Fruit fly (Drosophila melanogaster) whole organism, embryonic: ENCODE data around the gene RpS28b.
A peak's percentile ranks its signal among the peaks of the same experiment; 100 is the strongest.

Experiments used
- C15 ChIP-seq: fragments of 200-800 bp; sonication (Bioruptor generic); IDR thresholded peaks from 3 replicates; pipeline ENCODE4 v1.3.6; 2022; ENCODE audit warnings: missing biosample characterization, missing genetic modification characterization
- CG10274 ChIP-seq: fragments of 200-800 bp; sonication (Bioruptor generic); optimal IDR thresholded peaks from 3 replicates; lab custom pipeline; 2017; ENCODE audit warnings: missing biosample characterization, mild to moderate bottlenecking, missing genetic modification characterization
- CG10321 ChIP-seq: fragments of 200-800 bp; sonication (Bioruptor generic); IDR thresholded peaks from 2 replicates; pipeline ENCODE4 v1.3.6; 2022; ENCODE audit warnings: missing biosample characterization, missing genetic modification characterization
- CG10431 ChIP-seq: fragments of 200-800 bp; sonication (Bioruptor generic); optimal IDR thresholded peaks from 3 replicates; lab custom pipeline; 2018; ENCODE audit warnings: missing biosample characterization, mild to moderate bottlenecking, missing genetic modification characterization
- CG12744 ChIP-seq: fragments of 200-800 bp; sonication (Bioruptor generic); optimal IDR thresholded peaks from 2 replicates; lab custom pipeline; 2016; ENCODE audit warnings: missing biosample characterization, missing genetic modification characterization
- CG13894 ChIP-seq: fragments of 200-800 bp; sonication (Bioruptor generic); optimal IDR thresholded peaks from 3 replicates; lab custom pipeline; 2018; ENCODE audit warnings: missing biosample characterization, mild to moderate bottlenecking, missing genetic modification characterization, moderate library complexity
- CG14050 ChIP-seq: fragments of 200-800 bp; sonication (Bioruptor generic); IDR thresholded peaks from 3 replicates; pipeline ENCODE4 v1.3.6; 2022; ENCODE audit warnings: missing biosample characterization, missing genetic modification characterization
- CG1529 ChIP-seq: fragments of 200-800 bp; sonication (Bioruptor generic); optimal IDR thresholded peaks from 3 replicates; lab custom pipeline; 2018; ENCODE audit warnings: missing biosample characterization, missing genetic modification characterization
- CG2889 ChIP-seq: fragments of 200-800 bp; sonication (Bioruptor generic); IDR thresholded peaks from 3 replicates; pipeline ENCODE4 v1.3.6; 2022; ENCODE audit warnings: missing biosample characterization, missing genetic modification characterization
- CG3065 ChIP-seq: fragments of 200-800 bp; sonication (Bioruptor generic); optimal IDR thresholded peaks from 2 replicates; lab custom pipeline; 2016; ENCODE audit warnings: missing biosample characterization, missing genetic modification characterization
- CG43689 ChIP-seq: fragments of 200-800 bp; sonication (Bioruptor generic); IDR thresholded peaks from 2 replicates; pipeline ENCODE4 v1.3.6; 2022; ENCODE audit warnings: missing biosample characterization, missing genetic modification characterization
- CG4820 ChIP-seq: fragments of 200-800 bp; sonication (Bioruptor generic); optimal IDR thresholded peaks from 3 replicates; lab custom pipeline; 2016; ENCODE audit warnings: missing biosample characterization, missing genetic modification characterization
- CG6654 ChIP-seq: fragments of 200-800 bp; sonication (Bioruptor generic); optimal IDR thresholded peaks from 2 replicates; lab custom pipeline; 2017; ENCODE audit warnings: missing biosample characterization, mild to moderate bottlenecking, missing genetic modification characterization
- CG6813 ChIP-seq: fragments of 200-800 bp; sonication (Bioruptor generic); optimal IDR thresholded peaks from 2 replicates; lab custom pipeline; 2017; ENCODE audit warnings: missing biosample characterization, missing genetic modification characterization, mild to moderate bottlenecking, moderate library complexity, missing genetic modification reagents
- CG7839 ChIP-seq: fragments of 200-800 bp; sonication (Bioruptor generic); optimal IDR thresholded peaks from 3 replicates; lab custom pipeline; 2018; ENCODE audit warnings: missing biosample characterization, mild to moderate bottlenecking, missing genetic modification characterization, moderate library complexity
- CG7928 ChIP-seq: fragments of 200-800 bp; sonication (Bioruptor generic); optimal IDR thresholded peaks from 2 replicates; lab custom pipeline; 2017; ENCODE audit warnings: missing biosample characterization, mild to moderate bottlenecking, missing genetic modification characterization
- CG8290 ChIP-seq, 3 experiments: fragments of 200-800 bp; sonication (Bioruptor generic); optimal IDR thresholded peaks; 2 replicates each; lab custom pipeline; 2016 to 2019; ENCODE audit warnings: missing biosample characterization in 3 of 3, missing genetic modification characterization in 3 of 3, mild to moderate bottlenecking in 2 of 3, moderate library complexity in 1 of 3
- CkIIα-i1 ChIP-seq: fragments of 200-800 bp; sonication (Bioruptor generic); IDR thresholded peaks from 2 replicates; pipeline ENCODE4 v1.3.6; 2022; ENCODE audit warnings: missing biosample characterization, missing genetic modification characterization
- Fer2 ChIP-seq: fragments of 200-800 bp; sonication (Bioruptor generic); optimal IDR thresholded peaks from 2 replicates; lab custom pipeline; 2018; ENCODE audit warnings: missing biosample characterization, mild to moderate bottlenecking, missing genetic modification characterization, moderate library complexity
- Gsc ChIP-seq: fragments of 200-800 bp; sonication (Bioruptor generic); IDR thresholded peaks from 2 replicates; pipeline ENCODE4 v1.3.6; 2022; ENCODE audit warnings: missing biosample characterization, missing genetic modification characterization
- HmgD ChIP-seq: fragments of 200-800 bp; sonication (Bioruptor generic); optimal IDR thresholded peaks from 3 replicates; lab custom pipeline; 2016; ENCODE audit warnings: missing biosample characterization, missing genetic modification characterization
- Hr78 ChIP-seq, 2 experiments: fragments of 200-800 bp in 1 of 2; fragments of >200 bp in 1 of 2; sonication (Bioruptor generic) in 1 of 2; optimal IDR thresholded peaks; 2 replicates each; lab custom pipeline; 2017 to 2019; ENCODE audit warnings: missing biosample characterization in 2 of 2, missing genetic modification characterization in 2 of 2, mild to moderate bottlenecking in 1 of 2, moderate library complexity in 1 of 2
- MBD-R2 ChIP-seq: fragments of 200-800 bp; sonication (Bioruptor generic); IDR thresholded peaks from 2 replicates; pipeline ENCODE4 v1.3.6; 2022; ENCODE audit warnings: missing biosample characterization, missing genetic modification characterization
- Mad ChIP-seq: fragments of 200-800 bp; sonication (Bioruptor generic); optimal IDR thresholded peaks from 2 replicates; lab custom pipeline; 2016; ENCODE audit warnings: missing biosample characterization, missing genetic modification characterization
- Mrtf ChIP-seq: fragments of 200-800 bp; sonication (Bioruptor generic); IDR thresholded peaks from 3 replicates; pipeline ENCODE4 v1.3.6; 2022; ENCODE audit warnings: missing biosample characterization, missing genetic modification characterization
- NK7.1 ChIP-seq: fragments of 200-800 bp; sonication (Bioruptor generic); optimal IDR thresholded peaks from 3 replicates; lab custom pipeline; 2016; ENCODE audit warnings: missing biosample characterization, missing genetic modification characterization
- Nf-YB ChIP-seq: fragments of 200-800 bp; sonication (Bioruptor generic); optimal IDR thresholded peaks from 3 replicates; lab custom pipeline; 2019; ENCODE audit warnings: missing biosample characterization, mild to moderate bottlenecking, missing genetic modification characterization, moderate library complexity
- Pdp1 ChIP-seq, 2 experiments: fragments of 200-800 bp; sonication (Bioruptor generic); optimal IDR thresholded peaks; 3 replicates each; lab custom pipeline; 2016; ENCODE audit warnings: missing biosample characterization in 2 of 2, missing genetic modification characterization in 2 of 2, mild to moderate bottlenecking in 1 of 2, moderate library complexity in 1 of 2
- Ptx1 ChIP-seq: fragments of 200-800 bp; sonication (Bioruptor generic); IDR thresholded peaks from 2 replicates; pipeline ENCODE4 v1.3.6; 2022; ENCODE audit warnings: missing biosample characterization, missing genetic modification characterization
- Ravus ChIP-seq: fragments of 200-800 bp; sonication (Bioruptor generic); IDR thresholded peaks from 2 replicates; pipeline ENCODE4 v1.3.6; 2022; ENCODE audit warnings: missing biosample characterization, missing genetic modification characterization
- bsh ChIP-seq, 2 experiments: fragments of 200-800 bp; sonication (Bioruptor generic); optimal IDR thresholded peaks; 2 replicates each; lab custom pipeline; 2017 to 2018; ENCODE audit warnings: mild to moderate bottlenecking in 2 of 2, missing biosample characterization in 2 of 2, missing genetic modification characterization in 2 of 2, moderate library complexity in 1 of 2
- chn ChIP-seq: fragments of 200-800 bp; sonication (Bioruptor generic); optimal IDR thresholded peaks from 2 replicates; lab custom pipeline; 2016; ENCODE audit warnings: missing biosample characterization, missing genetic modification characterization
- crol ChIP-seq: fragments of 200-800 bp; sonication (Bioruptor generic); IDR thresholded peaks from 2 replicates; pipeline ENCODE4 v1.3.6; 2022; ENCODE audit warnings: missing biosample characterization, missing genetic modification characterization
- dan ChIP-seq: fragments of 200-800 bp; sonication (Bioruptor generic); IDR thresholded peaks from 2 replicates; pipeline ENCODE4 v1.3.6; 2022; ENCODE audit warnings: missing biosample characterization, missing genetic modification characterization
- disco-r ChIP-seq: fragments of 200-800 bp; sonication (Bioruptor generic); optimal IDR thresholded peaks from 2 replicates; lab custom pipeline; 2016; ENCODE audit warnings: missing biosample characterization, missing genetic modification characterization
- dmrt99B ChIP-seq: fragments of 200-800 bp; sonication (Bioruptor generic); optimal IDR thresholded peaks from 2 replicates; lab custom pipeline; 2018; ENCODE audit warnings: missing biosample characterization, mild to moderate bottlenecking, missing genetic modification characterization, moderate library complexity
- gfzf ChIP-seq: fragments of 200-800 bp; sonication (Bioruptor generic); optimal IDR thresholded peaks from 2 replicates; lab custom pipeline; 2016; ENCODE audit warnings: missing biosample characterization, mild to moderate bottlenecking, missing genetic modification characterization, moderate library complexity
- hb ChIP-seq: fragments of 200-800 bp; sonication (Bioruptor generic); IDR thresholded peaks from 3 replicates; pipeline ENCODE4 v1.3.6; 2022; ENCODE audit warnings: missing biosample characterization, missing genetic modification characterization; ENCODE audit not compliant: partially characterized antibody
- hkb ChIP-seq, 2 experiments: fragments of 200-800 bp in 1 of 2; fragments of >200 bp in 1 of 2; sonication (Bioruptor generic) in 1 of 2; IDR thresholded peaks in 1 of 2; optimal IDR thresholded peaks in 1 of 2; 2 replicates each; pipeline versions ENCODE4 v1.3.6 to Lab custom; 2017 to 2022; ENCODE audit warnings: missing biosample characterization in 1 of 2, missing genetic modification characterization in 1 of 2
- jumu ChIP-seq: fragments of 200-800 bp; sonication (Bioruptor generic); optimal IDR thresholded peaks from 3 replicates; lab custom pipeline; 2016; ENCODE audit warnings: missing biosample characterization, missing genetic modification characterization
- ken ChIP-seq: fragments of 200-800 bp; sonication (Bioruptor generic); IDR thresholded peaks from 3 replicates; pipeline ENCODE4 v1.3.6; 2022; ENCODE audit warnings: missing biosample characterization, missing genetic modification characterization
- lilli ChIP-seq: fragments of 200-800 bp; sonication (Bioruptor generic); optimal IDR thresholded peaks from 3 replicates; lab custom pipeline; 2016; ENCODE audit warnings: missing biosample characterization, missing genetic modification characterization
- lmd ChIP-seq: fragments of 200-800 bp; sonication (Bioruptor generic); IDR thresholded peaks from 2 replicates; pipeline ENCODE4 v1.3.6; 2022; ENCODE audit warnings: missing biosample characterization, missing genetic modification characterization
- pho ChIP-seq: fragments of 200-800 bp; sonication (Bioruptor generic); optimal IDR thresholded peaks from 2 replicates; lab custom pipeline; 2016; ENCODE audit warnings: missing biosample characterization, missing genetic modification characterization
- slou ChIP-seq: fragments of 200-800 bp; sonication (Bioruptor generic); optimal IDR thresholded peaks from 3 replicates; lab custom pipeline; 2016; ENCODE audit warnings: missing biosample characterization, missing genetic modification characterization
- sqz ChIP-seq: fragments of 200-800 bp; sonication (Bioruptor generic); optimal IDR thresholded peaks from 3 replicates; lab custom pipeline; 2018; ENCODE audit warnings: missing biosample characterization, mild to moderate bottlenecking, missing genetic modification characterization
- sr ChIP-seq: fragments of 200-800 bp; sonication (Bioruptor generic); IDR thresholded peaks from 3 replicates; pipeline ENCODE4 v1.3.6; 2022; ENCODE audit warnings: missing biosample characterization, missing genetic modification characterization
- unc-4 ChIP-seq: fragments of 200-800 bp; sonication (Bioruptor generic); IDR thresholded peaks from 2 replicates; pipeline ENCODE4 v1.3.6; 2022; ENCODE audit warnings: missing biosample characterization, missing genetic modification characterization; ENCODE audit not compliant: partially characterized antibody

The RpS28b gene

dm6 chrX:9578696-9579509 lies 24.5 kb downstream of the RpS28b start (continued):
- peak; percentile 97 for TF ChIP-seq CG4820 (GFP tag; lab: Kevin White, UChicago)
- TF ChIP-seq dan (GFP tag; lab: Robert Waterston, UW) = peak; percentile 99
- peak; percentile 98 for TF ChIP-seq Gsc (GFP tag; lab: Robert Waterston, UW)
- TF ChIP-seq Hr78 (GFP tag; optimal IDR thresholded peaks at IDR 0.05; lab: Kevin White, UChicago) = peak in 1 of 2 experiments; percentile 91
- peak; percentile 94 for TF ChIP-seq CG43689 (GFP tag; lab: Robert Waterston, UW)
- peak; percentile 99 for TF ChIP-seq jumu (GFP tag; lab: Kevin White, UChicago)
- peak; percentile 96 for TF ChIP-seq crol
- TF ChIP-seq CkIIα-i1 (GFP tag; lab: Robert Waterston, UW) = peak; percentile 85
- peak; percentile 98 for TF ChIP-seq Mad
- no peak for TF ChIP-seq hkb (optimal IDR thresholded peaks at IDR 0.05; lab: Kevin White, UChicago)
- peak; percentile 98 for TF ChIP-seq hkb (GFP tag; IDR thresholded peaks at IDR 0.05; lab: Robert Waterston, UW)
- TF ChIP-seq CG6654 (GFP tag; lab: Kevin White, UChicago) = peak; percentile 91
- peak; percentile 93 for TF ChIP-seq CG8290 (GFP tag; optimal IDR thresholded peaks at IDR 0.05; lab: Kevin White, UChicago)
- TF ChIP-seq CG8290 (tag; optimal IDR thresholded peaks at IDR 0.05; lab: Kevin White, UChicago) = peak; percentile 41 to 99
- peak; percentile 91 for TF ChIP-seq CG10274 (GFP tag; lab: Kevin White, UChicago)
- peak; percentile 94 for TF ChIP-seq Ravus (GFP tag; lab: Robert Waterston, UW)
- TF ChIP-seq gfzf (GFP tag; lab: Kevin White, UChicago) = peak; percentile 33
- peak; percentile 89 for TF ChIP-seq CG13894 (tag; lab: Kevin White, UChicago)
- peak; percentile 98 for TF ChIP-seq CG7839
- peak; percentile 96 for TF ChIP-seq NK7.1 (GFP tag; lab: Kevin White, UChicago)
- peak; percentile 97 for TF ChIP-seq CG6813 (GFP tag; lab: Kevin White, UChicago)
- peak; percentile 95 for TF ChIP-seq sr
- peak; percentile 98 for TF ChIP-seq Mrtf
- TF ChIP-seq CG7928 (GFP tag; lab: Kevin White, UChicago) = peak; percentile 77
- peak; percentile 97 for TF ChIP-seq CG3065
- TF ChIP-seq disco-r (GFP tag; lab: Kevin White, UChicago) = peak; percentile 97
- TF ChIP-seq bsh (GFP tag; optimal IDR thresholded peaks at IDR 0.05; lab: Kevin White, UChicago) = peak; percentile 98 to 99
- TF ChIP-seq chn = peak; percentile 99
- peak; percentile 99 for TF ChIP-seq ken (GFP tag; lab: Robert Waterston, UW)
- peak; percentile 98 for TF ChIP-seq CG1529 (GFP tag; lab: Kevin White, UChicago)
- peak; percentile 95 for TF ChIP-seq CG12744 (GFP tag; lab: Kevin White, UChicago)
- TF ChIP-seq CG14050 (GFP tag; lab: Robert Waterston, UW) = peak; percentile 96
- peak; percentile 92 for TF ChIP-seq CG10431
- TF ChIP-seq Pdp1 (GFP tag; optimal IDR thresholded peaks at IDR 0.05; lab: Kevin White, UChicago) = peak; percentile 97 to 99
- TF ChIP-seq lilli = peak; percentile 99
- TF ChIP-seq Fer2 (tag; lab: Kevin White, UChicago) = peak; percentile 91
- peak; percentile 93 for TF ChIP-seq sqz
- peak; percentile 98 for TF ChIP-seq HmgD (GFP tag; lab: Kevin White, UChicago)
- no peak for TF ChIP-seq hb (GFP tag; lab: Robert Waterston, UW)
- peak; percentile 98 for TF ChIP-seq pho (GFP tag; lab: Kevin White, UChicago)
- peak; percentile 93 for TF ChIP-seq slou (GFP tag; lab: Kevin White, UChicago)
- TF ChIP-seq unc-4 = no peak
- peak; percentile 98 for TF ChIP-seq Ptx1
- peak; percentile 98 for TF ChIP-seq CG2889 (GFP tag; lab: Robert Waterston, UW)
- TF ChIP-seq lmd (GFP tag; lab: Robert Waterston, UW) = peak; percentile 99
- peak; percentile 98 for TF ChIP-seq dmrt99B
- peak; percentile 96 for TF ChIP-seq MBD-R2 (GFP tag; lab: Robert Waterston, UW)
- TF ChIP-seq CG10321 = peak; percentile 84
- peak; percentile 96 for TF ChIP-seq C15 (GFP tag; lab: Robert Waterston, UW)
- peak; percentile 86 for TF ChIP-seq Nf-YB (GFP tag; lab: Kevin White, UChicago)
